Fruit fly (Drosophila melanogaster): ENCODE data around the gene ppk28.

Gene ppk28

DNA sequence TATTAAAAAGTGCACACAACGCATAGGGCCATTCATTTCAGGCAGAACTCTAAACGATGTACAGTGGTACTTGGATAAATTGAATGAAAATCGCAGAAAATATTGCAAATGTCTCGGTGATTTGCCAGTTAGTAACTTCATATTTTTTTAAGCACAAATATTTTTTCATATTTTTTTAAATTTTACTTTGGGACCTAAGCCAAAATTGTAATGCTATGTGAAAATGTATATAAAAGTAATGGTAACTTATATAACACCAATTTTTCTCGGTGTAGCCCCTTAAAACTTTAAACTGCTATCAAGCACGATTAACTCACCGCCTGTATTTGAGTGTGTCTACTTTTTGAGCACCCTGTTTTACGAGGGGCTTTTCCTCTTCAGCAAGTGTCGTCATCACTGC, 15.3 kb downstream of the ppk28 start (continued):
- TF ChIP-seq Oli (tag; optimal IDR thresholded peaks at IDR 0.05): peak; percentile 12
- TF ChIP-seq CkIIα-i1 (GFP tag; IDR thresholded peaks at IDR 0.05): no peak
- no peak for TF ChIP-seq bbx (GFP tag; IDR thresholded peaks at IDR 0.05; ENCODE audit: partially characterized antibody)
- TF ChIP-seq dmrt99B (tag; optimal IDR thresholded peaks at IDR 0.05): peak; percentile 38
- TF ChIP-seq fd96Cb (tag; optimal IDR thresholded peaks at IDR 0.05): peak; percentile 12
- TF ChIP-seq Trl (optimal IDR thresholded peaks at IDR 0.05): no peak
- TF ChIP-seq Trl (GFP tag; optimal IDR thresholded peaks at IDR 0.05): no peak
- TF ChIP-seq gfzf (GFP tag; optimal IDR thresholded peaks at IDR 0.05): no peak
- no peak for TF ChIP-seq CG7963 (GFP tag; IDR thresholded peaks at IDR 0.05; ENCODE audit: partially characterized antibody)
- TF ChIP-seq sens (GFP tag): peak; percentile 76
- no peak for TF ChIP-seq pros (GFP tag; optimal IDR thresholded peaks at IDR 0.05)
- TF ChIP-seq sisA (GFP tag; IDR thresholded peaks at IDR 0.05): no peak
- no peak for TF ChIP-seq Myb (GFP tag; optimal IDR thresholded peaks at IDR 0.05)
- TF ChIP-seq CG10959 (GFP tag; IDR thresholded peaks at IDR 0.05): no peak
- TF ChIP-seq phol (tag; optimal IDR thresholded peaks at IDR 0.05): peak; percentile 44
- peak; percentile 52 for TF ChIP-seq Med (GFP tag)
- no peak for TF ChIP-seq ftz-f1 (GFP tag; optimal IDR thresholded peaks at IDR 0.05)
- no peak for TF ChIP-seq Dll (GFP tag; IDR thresholded peaks at IDR 0.05; ENCODE audit: partially characterized antibody)
- peak; percentile 23 for TF ChIP-seq CG17359 (tag; optimal IDR thresholded peaks at IDR 0.05)
- peak; percentile 11 for TF ChIP-seq CG2712 (tag; optimal IDR thresholded peaks at IDR 0.05)
- TF ChIP-seq CG2202 (tag; optimal IDR thresholded peaks at IDR 0.05): no peak
- TF ChIP-seq CG7556 (GFP tag; optimal IDR thresholded peaks at IDR 0.05): no peak
- no peak for TF ChIP-seq Antp (GFP tag; optimal IDR thresholded peaks at IDR 0.05)
- no peak for TF ChIP-seq gcm (GFP tag; optimal IDR thresholded peaks at IDR 0.05)
- no peak for TF ChIP-seq CG5953 (GFP tag; IDR thresholded peaks at IDR 0.05)
- peak; percentile 2 for TF ChIP-seq D19A (tag; optimal IDR thresholded peaks at IDR 0.05)
- no peak for TF ChIP-seq CG11695 (GFP tag; IDR thresholded peaks at IDR 0.05)
- no peak for TF ChIP-seq eve (GFP tag; optimal IDR thresholded peaks at IDR 0.05)
- peak; percentile 39 for TF ChIP-seq gem (tag; optimal IDR thresholded peaks at IDR 0.05)
- no peak for TF ChIP-seq vvl (GFP tag; IDR thresholded peaks at IDR 0.05)
- no peak for TF ChIP-seq Elba2 (GFP tag; optimal IDR thresholded peaks at IDR 0.05)
- no peak for TF ChIP-seq MESR4 (GFP tag; optimal IDR thresholded peaks at IDR 0.05)
- peak; percentile 30 for TF ChIP-seq Blimp-1 (GFP tag; optimal IDR thresholded peaks at IDR 0.05)
- TF ChIP-seq sr (GFP tag; IDR thresholded peaks at IDR 0.05): no peak
- peak; percentile 40 for TF ChIP-seq Sox102F (GFP tag; optimal IDR thresholded peaks at IDR 0.05)
- no peak for TF ChIP-seq CG30403 (GFP tag; optimal IDR thresholded peaks at IDR 0.05)
- no peak for TF ChIP-seq corto (GFP tag; optimal IDR thresholded peaks at IDR 0.05)
- TF ChIP-seq sug (tag; optimal IDR thresholded peaks at IDR 0.05): no peak
- TF ChIP-seq CG15269 (tag; optimal IDR thresholded peaks at IDR 0.05): no peak
- TF ChIP-seq crol (GFP tag; IDR thresholded peaks at IDR 0.05): no peak
- TF ChIP-seq CG2678 (tag; optimal IDR thresholded peaks at IDR 0.05): peak; percentile 29
- no peak for TF ChIP-seq CG12391 (tag; optimal IDR thresholded peaks at IDR 0.05)
- no peak for TF ChIP-seq exex (tag; optimal IDR thresholded peaks at IDR 0.05)
- TF ChIP-seq Pdp1 (GFP tag; optimal IDR thresholded peaks at IDR 0.05): peak in 1 of 2 experiments; percentile 57

Measured in whole organism, embryonic.